Fruit fly (Drosophila melanogaster): ENCODE results near the gene CG12229.

The CG12229 gene

DNA sequence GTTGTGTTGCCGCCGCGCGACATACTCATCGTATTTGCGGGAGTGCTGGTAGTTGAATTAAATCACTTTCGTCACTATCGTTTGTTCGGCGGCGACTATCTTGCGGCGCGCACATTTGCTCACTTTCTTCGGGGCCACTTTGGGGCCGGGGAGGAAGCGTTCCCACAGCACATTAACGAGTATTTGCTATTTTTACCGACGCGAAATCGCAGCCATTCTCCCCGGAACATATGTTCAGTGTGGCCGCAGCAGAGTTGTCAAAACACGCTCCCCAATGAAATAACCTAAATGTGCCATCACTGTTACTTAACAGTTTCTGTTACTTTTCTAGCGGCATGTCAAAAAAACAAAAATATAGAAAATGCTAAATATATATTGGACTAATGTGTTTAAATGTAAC lies 3.3 kb downstream of the CG12229 start, which contains the start of gene frc (continued):
- TF ChIP-seq phol (tag; optimal IDR thresholded peaks at IDR 0.05): no peak
- no peak for TF ChIP-seq CG17385 (GFP tag; optimal IDR thresholded peaks at IDR 0.05)
- no peak for TF ChIP-seq CG15696 (tag; optimal IDR thresholded peaks at IDR 0.05)
- TF ChIP-seq CG11560 (tag; IDR thresholded peaks at IDR 0.05): no peak
- TF ChIP-seq gfzf (GFP tag; optimal IDR thresholded peaks at IDR 0.05): peak; percentile 82
- TF ChIP-seq CG7556 (GFP tag; optimal IDR thresholded peaks at IDR 0.05): no peak
- TF ChIP-seq CG9876 (GFP tag; optimal IDR thresholded peaks at IDR 0.05): no peak
- no peak for TF ChIP-seq CG5953 (GFP tag; IDR thresholded peaks at IDR 0.05)
- TF ChIP-seq CG15514 (GFP tag; optimal IDR thresholded peaks at IDR 0.05): peak; percentile 35
- peak; percentile 56 for TF ChIP-seq pzg (GFP tag; optimal IDR thresholded peaks at IDR 0.05)

DNA sequence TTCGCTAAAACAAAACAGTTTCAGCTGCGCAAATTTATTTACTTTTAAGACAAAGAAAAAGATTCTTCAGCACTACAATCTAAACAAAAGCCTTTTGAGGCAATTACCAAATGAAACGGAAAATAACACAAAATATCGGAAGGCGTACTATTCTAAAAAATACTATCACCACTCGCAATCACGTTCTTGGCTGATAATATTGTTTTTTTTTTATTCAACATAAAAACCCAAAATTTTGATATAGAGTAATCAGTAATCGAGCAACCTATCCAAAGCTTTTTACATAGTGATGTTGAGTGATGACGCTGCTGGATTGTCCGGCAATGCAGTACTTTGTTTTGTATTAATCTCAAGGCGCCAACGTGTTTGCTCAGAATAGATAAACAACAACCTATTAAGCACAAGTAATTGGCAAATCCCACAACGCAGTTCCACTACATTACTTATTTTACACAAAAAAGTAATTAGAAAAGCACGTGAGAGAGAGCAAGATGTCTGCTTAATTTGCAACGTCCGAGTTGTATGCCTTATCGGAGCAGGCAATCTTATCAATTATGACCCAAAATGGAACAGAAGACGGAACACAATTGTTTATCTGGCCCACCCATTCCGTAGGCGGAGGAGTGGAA lies 5.2 kb downstream of the CG12229 start:
- peak; percentile 7 for TF ChIP-seq gro (GFP tag; optimal IDR thresholded peaks at IDR 0.05)
- no peak for TF ChIP-seq luna (GFP tag; optimal IDR thresholded peaks at IDR 0.05)
- no peak for TF ChIP-seq CG12219 (GFP tag; optimal IDR thresholded peaks at IDR 0.05)
- TF ChIP-seq Dp (GFP tag; optimal IDR thresholded peaks at IDR 0.05): no peak
- peak; percentile 14 for TF ChIP-seq lilli (GFP tag; optimal IDR thresholded peaks at IDR 0.05)
- no peak for TF ChIP-seq ftz-f1 (GFP tag; optimal IDR thresholded peaks at IDR 0.05)
- TF ChIP-seq seq (GFP tag; IDR thresholded peaks at IDR 0.05): peak; percentile 24; the same call in 1 of the 2 replicates
- TF ChIP-seq dpn (GFP tag; optimal IDR thresholded peaks at IDR 0.05): peak in 1 of 2 experiments; percentile 21
- peak; percentile 22 for TF ChIP-seq CG10147 (GFP tag; optimal IDR thresholded peaks at IDR 0.05)
- TF ChIP-seq pan (optimal IDR thresholded peaks at IDR 0.05): no peak
- no peak for TF ChIP-seq pan (GFP tag; optimal IDR thresholded peaks at IDR 0.05 in 1 of 2, IDR thresholded peaks at IDR 0.05 in 1 of 2)
- peak; percentile 26 for TF ChIP-seq Fer3 (tag; optimal IDR thresholded peaks at IDR 0.05)
- TF ChIP-seq CG2678 (tag; optimal IDR thresholded peaks at IDR 0.05): peak; percentile 15
- no peak for TF ChIP-seq CG2116 (GFP tag; optimal IDR thresholded peaks at IDR 0.05)
- TF ChIP-seq CG17385 (GFP tag; optimal IDR thresholded peaks at IDR 0.05): peak; percentile 1
- TF ChIP-seq Nf-YB (GFP tag; optimal IDR thresholded peaks at IDR 0.05): no peak
- peak; percentile 34 for TF ChIP-seq PHDP (tag; optimal IDR thresholded peaks at IDR 0.05)
- peak; percentile 79 for TF ChIP-seq cwo (GFP tag; optimal IDR thresholded peaks at IDR 0.05)
- TF ChIP-seq Taf1 (GFP tag; IDR thresholded peaks at IDR 0.05): no peak
- TF ChIP-seq CG42726 (GFP tag; IDR thresholded peaks at IDR 0.05; ENCODE audit: partially characterized antibody): no peak
- peak; percentile 20 for TF ChIP-seq D19B (GFP tag; optimal IDR thresholded peaks at IDR 0.05)
- peak; percentile 13 for TF ChIP-seq dmrt99B (tag; optimal IDR thresholded peaks at IDR 0.05)
- peak; percentile 33; the same call in 1 of the 2 replicates for TF ChIP-seq Rfx (GFP tag; IDR thresholded peaks at IDR 0.05)
- TF ChIP-seq CG15601 (tag; optimal IDR thresholded peaks at IDR 0.05): no peak
- no peak for TF ChIP-seq CG15696 (tag; optimal IDR thresholded peaks at IDR 0.05)
- TF ChIP-seq Meics (GFP tag; optimal IDR thresholded peaks at IDR 0.05): peak; percentile 20
- peak; percentile 51 for TF ChIP-seq grn (GFP tag; optimal IDR thresholded peaks at IDR 0.05)
- TF ChIP-seq lab (GFP tag; optimal IDR thresholded peaks at IDR 0.05): peak; percentile 40
- peak; percentile 90 for TF ChIP-seq exex (tag; optimal IDR thresholded peaks at IDR 0.05)
- TF ChIP-seq Antp (GFP tag; optimal IDR thresholded peaks at IDR 0.05): no peak
- peak; percentile 33 for TF ChIP-seq mirr (GFP tag; optimal IDR thresholded peaks at IDR 0.05)
- TF ChIP-seq sug (tag; optimal IDR thresholded peaks at IDR 0.05): peak; percentile 60
- no peak for TF ChIP-seq prd (optimal IDR thresholded peaks at IDR 0.05)
- TF ChIP-seq prd (GFP tag; IDR thresholded peaks at IDR 0.05): no peak
- TF ChIP-seq Myb (GFP tag; optimal IDR thresholded peaks at IDR 0.05): no peak
- TF ChIP-seq Hr51 (GFP tag; optimal IDR thresholded peaks at IDR 0.05): peak in 1 of 2 experiments; percentile 31
- TF ChIP-seq CG6683 (GFP tag; optimal IDR thresholded peaks at IDR 0.05): no peak
- peak; percentile 11 for TF ChIP-seq bab2 (GFP tag; optimal IDR thresholded peaks at IDR 0.05)
- peak; percentile 49 for TF ChIP-seq Hmr (GFP tag; optimal IDR thresholded peaks at IDR 0.05)
- TF ChIP-seq H15 (GFP tag; IDR thresholded peaks at IDR 0.05): no peak
